Fruit fly (Drosophila melanogaster): ENCODE results near the gene CG15525.

CG15525 gene

DNA sequence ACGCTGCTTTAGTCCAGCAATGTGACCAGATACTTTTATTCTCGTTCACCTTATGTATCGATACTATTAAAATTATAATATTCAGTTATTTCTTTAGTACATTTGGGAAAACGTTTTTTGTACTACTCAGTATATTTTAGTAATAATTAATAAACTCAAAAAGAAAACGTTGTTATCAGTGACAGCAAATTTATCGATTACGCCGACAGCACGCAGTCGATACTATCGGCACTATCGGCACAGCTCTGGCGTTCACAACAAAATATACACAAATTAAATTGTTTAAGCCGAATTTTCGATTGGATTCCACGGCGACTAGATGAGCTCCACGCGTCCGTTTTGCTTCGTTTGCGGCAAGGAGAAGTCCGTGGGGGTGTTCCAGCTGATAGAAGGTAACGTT is 42.0 kb upstream of the CG15525 start, which contains the start of the genes janA, Sry-alpha and Sry-beta (continued):
- TF ChIP-seq corto (GFP tag; optimal IDR thresholded peaks at IDR 0.05) (no peak), Xbp1 (GFP tag; optimal IDR thresholded peaks at IDR 0.05) (no peak), gcm (GFP tag; optimal IDR thresholded peaks at IDR 0.05) (no peak), Deaf1 (tag; optimal IDR thresholded peaks at IDR 0.05) (no peak), Ets97D (GFP tag; optimal IDR thresholded peaks at IDR 0.05) (peak; percentile 44), CG11504 (tag; optimal IDR thresholded peaks at IDR 0.05) (no peak), grn (GFP tag; optimal IDR thresholded peaks at IDR 0.05) (no peak), Sry-δ (GFP tag; optimal IDR thresholded peaks at IDR 0.05) (peak; percentile 96), pita (GFP tag; optimal IDR thresholded peaks at IDR 0.05) (no peak), CkIIα-i1 (GFP tag; IDR thresholded peaks at IDR 0.05) (no peak), ERR (GFP tag; optimal IDR thresholded peaks at IDR 0.05) (no peak), nerfin-1 (tag; optimal IDR thresholded peaks at IDR 0.05) (no peak), cwo (GFP tag; optimal IDR thresholded peaks at IDR 0.05) (no peak), CG9215 (GFP tag; IDR thresholded peaks at IDR 0.05) (peak; percentile 4; the same call in 1 of the 2 replicates), disco-r (GFP tag; optimal IDR thresholded peaks at IDR 0.05) (no peak), CG12659 (GFP tag; optimal IDR thresholded peaks at IDR 0.05) (peak; percentile 83), emc (GFP tag; optimal IDR thresholded peaks at IDR 0.05) (no peak), H15 (GFP tag; IDR thresholded peaks at IDR 0.05) (no peak), CHES-1-like (GFP tag; optimal IDR thresholded peaks at IDR 0.05) (peak; percentile 13), CG42726 (GFP tag; IDR thresholded peaks at IDR 0.05; ENCODE audit: partially characterized antibody) (peak; percentile 97), Xrp1 (GFP tag; IDR thresholded peaks at IDR 0.05) (no peak), Blimp-1 (GFP tag; optimal IDR thresholded peaks at IDR 0.05) (no peak), al (GFP tag; IDR thresholded peaks at IDR 0.05) (no peak), crol (GFP tag; IDR thresholded peaks at IDR 0.05) (no peak), CG10654 (GFP tag; optimal IDR thresholded peaks at IDR 0.05) (no peak), sna (GFP tag; IDR thresholded peaks at IDR 0.05; ENCODE audit: partially characterized antibody) (peak; percentile 100), CG30020 (tag; optimal IDR thresholded peaks at IDR 0.05) (peak; percentile 67), gt (GFP tag; IDR thresholded peaks at IDR 0.05) (no peak), lov (optimal IDR thresholded peaks at IDR 0.05) (no peak), lov (GFP tag; IDR thresholded peaks at IDR 0.05) (no peak), CG8765 (GFP tag; IDR thresholded peaks at IDR 0.05) (no peak), HmgZ (tag; optimal IDR thresholded peaks at IDR 0.05) (peak; percentile 55), CG17829 (tag; optimal IDR thresholded peaks at IDR 0.05) (peak; percentile 63), tll (GFP tag; optimal IDR thresholded peaks at IDR 0.05) (no peak), peb (GFP tag; IDR thresholded peaks at IDR 0.05) (no peak), CG18619 (GFP tag; optimal IDR thresholded peaks at IDR 0.05) (no peak), CG32772 (GFP tag; IDR thresholded peaks at IDR 0.05) (no peak), Dref (GFP tag; IDR thresholded peaks at IDR 0.05) (peak; percentile 92), ranshi (GFP tag; IDR thresholded peaks at IDR 0.05) (no peak), schlank (tag; optimal IDR thresholded peaks at IDR 0.05) (no peak), CG12071 (GFP tag; optimal IDR thresholded peaks at IDR 0.05) (no peak), caup (GFP tag; optimal IDR thresholded peaks at IDR 0.05; ENCODE audit: severe bottlenecking) (no peak), rib (GFP tag; IDR thresholded peaks at IDR 0.05) (no peak), sqz (GFP tag; optimal IDR thresholded peaks at IDR 0.05) (no peak), CG5180 (GFP tag; optimal IDR thresholded peaks at IDR 0.05) (no peak), CTCF (GFP tag; optimal IDR thresholded peaks at IDR 0.05) (peak; percentile 35), Atf-2 (GFP tag; optimal IDR thresholded peaks at IDR 0.05) (no peak), Hmr (GFP tag; optimal IDR thresholded peaks at IDR 0.05) (no peak), dmrt11E (tag; optimal IDR thresholded peaks at IDR 0.05) (no peak), sim (GFP tag; IDR thresholded peaks at IDR 0.05) (no peak), CG9437 (GFP tag; optimal IDR thresholded peaks at IDR 0.05) (no peak), ham (GFP tag; IDR thresholded peaks at IDR 0.05) (no peak)
